Fruit fly (Drosophila melanogaster) whole organism, embryonic: ENCODE results near the gene Sdhaf3.

Experiments
- Antp ChIP-seq: fragments of 200-800 bp; sonication (Bioruptor generic); optimal IDR thresholded peaks from 3 replicates; lab custom pipeline; 2016; ENCODE audit warnings: missing biosample characterization, missing genetic modification characterization
- Asciz ChIP-seq: fragments of 200-800 bp; sonication (Bioruptor generic); optimal IDR thresholded peaks from 2 replicates; lab custom pipeline; 2017; ENCODE audit warnings: missing biosample characterization, mild to moderate bottlenecking, missing genetic modification characterization, missing genetic modification reagents
- Blimp-1 ChIP-seq: fragments of 200-800 bp; sonication (Bioruptor generic); optimal IDR thresholded peaks from 3 replicates; lab custom pipeline; 2018; ENCODE audit warnings: missing biosample characterization, missing genetic modification characterization, mild to moderate bottlenecking, moderate library complexity, missing genetic modification reagents
- CG10267 ChIP-seq: fragments of 200-800 bp; sonication (Bioruptor generic); optimal IDR thresholded peaks from 2 replicates; lab custom pipeline; 2018; ENCODE audit warnings: missing biosample characterization, mild to moderate bottlenecking, missing genetic modification characterization, moderate library complexity
- CG12236 ChIP-seq: fragments of 200-800 bp; sonication (Bioruptor generic); optimal IDR thresholded peaks from 2 replicates; lab custom pipeline; 2016; ENCODE audit warnings: missing biosample characterization, missing genetic modification characterization
- CG13296 ChIP-seq: fragments of 200-800 bp; sonication (Bioruptor generic); optimal IDR thresholded peaks from 3 replicates; lab custom pipeline; 2018; ENCODE audit warnings: missing biosample characterization, mild to moderate bottlenecking, missing genetic modification characterization
- CG16815 ChIP-seq: fragments of 200-800 bp; sonication (Bioruptor generic); optimal IDR thresholded peaks from 3 replicates; lab custom pipeline; 2017; ENCODE audit warnings: missing biosample characterization, mild to moderate bottlenecking, missing genetic modification characterization
- CG18764 ChIP-seq: fragments of 200-800 bp; sonication (Bioruptor generic); optimal IDR thresholded peaks from 3 replicates; lab custom pipeline; 2016; ENCODE audit warnings: missing biosample characterization, missing genetic modification characterization
- CG2116 ChIP-seq: fragments of 200-800 bp; sonication (Bioruptor generic); optimal IDR thresholded peaks from 3 replicates; lab custom pipeline; 2018; ENCODE audit warnings: missing biosample characterization, mild to moderate bottlenecking, missing genetic modification characterization
- CG2202 ChIP-seq: fragments of 200-800 bp; sonication (Bioruptor generic); optimal IDR thresholded peaks from 2 replicates; lab custom pipeline; 2018; ENCODE audit warnings: missing biosample characterization, mild to moderate bottlenecking, missing genetic modification characterization
- CG2678 ChIP-seq: fragments of 200-800 bp; sonication (Bioruptor generic); optimal IDR thresholded peaks from 3 replicates; lab custom pipeline; 2019; ENCODE audit warnings: missing biosample characterization, mild to moderate bottlenecking, missing genetic modification characterization, moderate library complexity
- CG31441 ChIP-seq: fragments of 200-800 bp; sonication (Bioruptor generic); IDR thresholded peaks from 2 replicates; pipeline ENCODE4 v1.3.6; 2022; ENCODE audit warnings: missing biosample characterization, missing genetic modification characterization
- CG3163 ChIP-seq: fragments of 200-800 bp; sonication (Bioruptor generic); optimal IDR thresholded peaks from 3 replicates; lab custom pipeline; 2016; ENCODE audit warnings: missing biosample characterization, missing genetic modification characterization
- CG34224 ChIP-seq: fragments of 200-800 bp; sonication (Bioruptor generic); IDR thresholded peaks from 3 replicates; pipeline ENCODE4 v1.3.6; 2022; ENCODE audit warnings: missing biosample characterization, missing genetic modification characterization; ENCODE audit not compliant: partially characterized antibody
- CG4617 ChIP-seq: fragments of 200-800 bp; sonication (Bioruptor generic); optimal IDR thresholded peaks from 3 replicates; lab custom pipeline; 2016; ENCODE audit warnings: missing biosample characterization, missing genetic modification characterization, borderline replicate concordance
- CG6791 ChIP-seq: fragments of 200-800 bp; sonication (Bioruptor generic); IDR thresholded peaks from 3 replicates; pipeline ENCODE4 v1.3.6; 2022; ENCODE audit warnings: missing biosample characterization, missing genetic modification characterization; ENCODE audit not compliant: partially characterized antibody
- CG7786 ChIP-seq: fragments of 200-800 bp; sonication (Bioruptor generic); optimal IDR thresholded peaks from 2 replicates; lab custom pipeline; 2016; ENCODE audit warnings: missing biosample characterization, missing genetic modification characterization
- Dbx ChIP-seq: fragments of 200-800 bp; sonication (Bioruptor generic); IDR thresholded peaks from 3 replicates; pipeline ENCODE4 v1.3.6; 2022; ENCODE audit warnings: missing biosample characterization, missing genetic modification characterization
- Dll ChIP-seq: fragments of 200-800 bp; sonication (Bioruptor generic); IDR thresholded peaks from 4 replicates; pipeline ENCODE4 v1.3.6; 2022; ENCODE audit warnings: missing biosample characterization, missing genetic modification characterization; ENCODE audit not compliant: partially characterized antibody
- Doc3 ChIP-seq: fragments of 200-800 bp; sonication (Bioruptor generic); IDR thresholded peaks from 3 replicates; pipeline ENCODE4 v1.3.6; 2022; ENCODE audit warnings: missing biosample characterization, missing genetic modification characterization; ENCODE audit not compliant: partially characterized antibody
- Dp ChIP-seq: fragments of 200-800 bp; sonication (Bioruptor generic); optimal IDR thresholded peaks from 2 replicates; lab custom pipeline; 2018; ENCODE audit warnings: missing biosample characterization, mild to moderate bottlenecking, missing genetic modification characterization, moderate library complexity
- Dref ChIP-seq: fragments of 200-800 bp; sonication (Bioruptor generic); IDR thresholded peaks from 2 replicates; pipeline ENCODE4 v1.3.6; 2022; ENCODE audit warnings: missing biosample characterization, missing genetic modification characterization
- ERR ChIP-seq: fragments of 200-800 bp; sonication (Bioruptor generic); optimal IDR thresholded peaks from 2 replicates; lab custom pipeline; 2016; ENCODE audit warnings: missing biosample characterization, missing genetic modification characterization
- Jarid2 ChIP-seq: fragments of 200-800 bp; sonication (Bioruptor generic); optimal IDR thresholded peaks from 3 replicates; lab custom pipeline; 2017; ENCODE audit warnings: mild to moderate bottlenecking, missing biosample characterization, missing genetic modification reagents, missing genetic modification characterization
- MBD-R2 ChIP-seq: fragments of 200-800 bp; sonication (Bioruptor generic); IDR thresholded peaks from 2 replicates; pipeline ENCODE4 v1.3.6; 2022; ENCODE audit warnings: missing biosample characterization, missing genetic modification characterization
- MESR4 ChIP-seq: fragments of 200-800 bp; sonication (Bioruptor generic); optimal IDR thresholded peaks from 2 replicates; lab custom pipeline; 2018; ENCODE audit warnings: missing biosample characterization, mild to moderate bottlenecking, missing genetic modification characterization, moderate library complexity
- Meics ChIP-seq: fragments of 200-800 bp; sonication (Bioruptor generic); optimal IDR thresholded peaks from 2 replicates; lab custom pipeline; 2017; ENCODE audit warnings: missing biosample characterization, mild to moderate bottlenecking, missing genetic modification characterization
- NC2β ChIP-seq: fragments of 200-800 bp; sonication (Bioruptor generic); optimal IDR thresholded peaks from 2 replicates; lab custom pipeline; 2016; ENCODE audit warnings: missing biosample characterization, missing genetic modification characterization
- Sry-δ ChIP-seq: fragments of 200-800 bp; sonication (Bioruptor generic); optimal IDR thresholded peaks from 2 replicates; lab custom pipeline; 2016; ENCODE audit warnings: missing biosample characterization, missing genetic modification characterization
- YL-1 ChIP-seq: fragments of 200-800 bp; sonication (Bioruptor generic); optimal IDR thresholded peaks from 3 replicates; lab custom pipeline; 2017; ENCODE audit warnings: missing biosample characterization, mild to moderate bottlenecking, missing genetic modification characterization
- aop ChIP-seq: fragments of 200-800 bp; sonication (Bioruptor generic); IDR thresholded peaks from 2 replicates; pipeline ENCODE4 v1.3.6; 2022; ENCODE audit warnings: missing biosample characterization, missing genetic modification characterization
- bbx ChIP-seq: fragments of 200-800 bp; sonication (Bioruptor generic); IDR thresholded peaks from 2 replicates; pipeline ENCODE4 v1.3.6; 2022; ENCODE audit warnings: missing biosample characterization, missing genetic modification characterization; ENCODE audit not compliant: partially characterized antibody
- bigmax ChIP-seq: fragments of 200-800 bp; sonication (Bioruptor generic); optimal IDR thresholded peaks from 2 replicates; lab custom pipeline; 2018; ENCODE audit warnings: missing biosample characterization, mild to moderate bottlenecking, missing genetic modification characterization
- cad ChIP-seq: fragments of >200 bp; optimal IDR thresholded peaks from 2 replicates; lab custom pipeline; 2017; ENCODE audit warnings: missing biosample characterization, missing genetic modification characterization
- crp ChIP-seq, 2 experiments: fragments of 200-800 bp; sonication (Bioruptor generic); optimal IDR thresholded peaks; 2 replicates in 1 of 2; 3 replicates in 1 of 2; lab custom pipeline; 2017; ENCODE audit warnings: missing biosample characterization in 2 of 2, missing genetic modification characterization in 2 of 2, mild to moderate bottlenecking in 1 of 2, moderate library complexity in 1 of 2
- eyg ChIP-seq: fragments of 200-800 bp; sonication (Bioruptor generic); optimal IDR thresholded peaks from 3 replicates; lab custom pipeline; 2016; ENCODE audit warnings: missing biosample characterization, missing genetic modification characterization
- fd102C ChIP-seq: fragments of 200-800 bp; sonication (Bioruptor generic); optimal IDR thresholded peaks from 2 replicates; lab custom pipeline; 2018; ENCODE audit warnings: missing biosample characterization, mild to moderate bottlenecking, missing genetic modification characterization, moderate library complexity
- gcm2 ChIP-seq: fragments of 200-800 bp; sonication (Bioruptor generic); optimal IDR thresholded peaks from 2 replicates; lab custom pipeline; 2016; ENCODE audit warnings: missing biosample characterization, missing genetic modification characterization
- ham ChIP-seq: fragments of 200-800 bp; sonication (Bioruptor generic); IDR thresholded peaks from 2 replicates; pipeline ENCODE4 v1.3.6; 2022; ENCODE audit warnings: missing biosample characterization, missing genetic modification characterization
- jigr1 ChIP-seq: fragments of 200-800 bp; sonication (Bioruptor generic); IDR thresholded peaks from 3 replicates; pipeline ENCODE4 v1.3.6; 2022; ENCODE audit warnings: missing biosample characterization, missing genetic modification characterization
- kah ChIP-seq: fragments of 200-800 bp; sonication (Bioruptor generic); optimal IDR thresholded peaks from 2 replicates; lab custom pipeline; 2018; ENCODE audit warnings: missing biosample characterization, mild to moderate bottlenecking, missing genetic modification characterization
- kay ChIP-seq: fragments of 200-800 bp; sonication (Bioruptor generic); optimal IDR thresholded peaks from 2 replicates; lab custom pipeline; 2016; ENCODE audit warnings: missing biosample characterization, missing genetic modification characterization
- kni ChIP-seq: fragments of 200-800 bp; sonication (Bioruptor generic); optimal IDR thresholded peaks from 3 replicates; lab custom pipeline; 2017; ENCODE audit warnings: mild to moderate bottlenecking, missing biosample characterization, missing genetic modification reagents, missing genetic modification characterization
- org-1 ChIP-seq: fragments of 200-800 bp; sonication (Bioruptor generic); optimal IDR thresholded peaks from 2 replicates; lab custom pipeline; 2017; ENCODE audit warnings: missing biosample characterization, missing genetic modification characterization
- pb ChIP-seq: fragments of 200-800 bp; sonication (Bioruptor generic); optimal IDR thresholded peaks from 3 replicates; lab custom pipeline; 2016; ENCODE audit warnings: missing biosample characterization, missing genetic modification characterization
- pzg ChIP-seq: fragments of 200-800 bp; sonication (Bioruptor generic); optimal IDR thresholded peaks from 3 replicates; lab custom pipeline; 2018; ENCODE audit warnings: missing biosample characterization, mild to moderate bottlenecking, missing genetic modification characterization, moderate library complexity
- ranshi ChIP-seq: fragments of 200-800 bp; sonication (Bioruptor generic); IDR thresholded peaks from 2 replicates; pipeline ENCODE4 v1.3.6; 2022; ENCODE audit warnings: missing biosample characterization, missing genetic modification characterization
- sisA ChIP-seq: fragments of 200-800 bp; sonication (Bioruptor generic); IDR thresholded peaks from 2 replicates; pipeline ENCODE4 v1.3.6; 2022; ENCODE audit warnings: missing biosample characterization, missing genetic modification characterization
- stc ChIP-seq: fragments of 200-800 bp; sonication (Bioruptor generic); IDR thresholded peaks from 2 replicates; pipeline ENCODE4 v1.3.6; 2022; ENCODE audit warnings: missing biosample characterization, missing genetic modification characterization
- trem ChIP-seq: fragments of 200-800 bp; optimal IDR thresholded peaks from 3 replicates; lab custom pipeline; 2019; ENCODE audit warnings: missing biosample characterization, mild to moderate bottlenecking, missing genetic modification characterization, moderate library complexity
- tx ChIP-seq: fragments of 200-800 bp; sonication (Bioruptor generic); optimal IDR thresholded peaks from 2 replicates; lab custom pipeline; 2016; ENCODE audit warnings: missing biosample characterization, missing genetic modification characterization

Gene Sdhaf3

dm6 chr3R:16455875-16456274 is 26.4 kb downstream of the Sdhaf3 start, which contains the start of gene CG14883 (continued):
- TF ChIP-seq CG31441 (GFP tag; lab: Robert Waterston, UW): no peak
- no peak for TF ChIP-seq pb (GFP tag; lab: Kevin White, UChicago)
- TF ChIP-seq Meics (GFP tag; lab: Kevin White, UChicago): no peak
- TF ChIP-seq CG18764: no peak
- no peak for TF ChIP-seq gcm2 (GFP tag; lab: Kevin White, UChicago)
- peak; percentile 88 for TF ChIP-seq Dp (GFP tag; lab: Kevin White, UChicago)
- no peak for TF ChIP-seq eyg (GFP tag; lab: Kevin White, UChicago)
- TF ChIP-seq MBD-R2 (GFP tag; lab: Robert Waterston, UW): peak; percentile 54
- TF ChIP-seq NC2β (GFP tag; lab: Kevin White, UChicago): no peak
- no peak for TF ChIP-seq CG7786
- TF ChIP-seq CG2116: peak; percentile 70
- TF ChIP-seq CG10267 (tag; lab: Kevin White, UChicago): peak; percentile 14
- TF ChIP-seq bbx: peak; percentile 65; the same call in 1 of the 2 replicates
- 0 out of 3 replicates have a peak, but pooled peaks have one; percentile 39 for TF ChIP-seq Doc3 (GFP tag; lab: Robert Waterston, UW)
- no peak for TF ChIP-seq ranshi (GFP tag; lab: Robert Waterston, UW)
- TF ChIP-seq pzg (GFP tag; lab: Kevin White, UChicago): peak; percentile 43
- TF ChIP-seq Dref (GFP tag; lab: Robert Waterston, UW): peak; percentile 69
- TF ChIP-seq trem (tag; lab: Kevin White, UChicago): peak; percentile 58
- TF ChIP-seq bigmax (GFP tag; lab: Kevin White, UChicago): peak; percentile 79
- peak; percentile 72 for TF ChIP-seq CG6791 (GFP tag; lab: Robert Waterston, UW)
- TF ChIP-seq jigr1 (GFP tag; lab: Robert Waterston, UW): no peak
- peak; percentile 10 for TF ChIP-seq kah (GFP tag; lab: Kevin White, UChicago)
- TF ChIP-seq CG34224 (GFP tag; lab: Robert Waterston, UW): peak; percentile 72
- TF ChIP-seq CG2202 (tag; lab: Kevin White, UChicago): no peak
- TF ChIP-seq CG4617 (GFP tag; lab: Kevin White, UChicago): peak; percentile 27
- TF ChIP-seq fd102C (GFP tag; lab: Kevin White, UChicago): no peak
- TF ChIP-seq ERR (GFP tag; lab: Kevin White, UChicago): no peak
- no peak for TF ChIP-seq org-1
- no peak for TF ChIP-seq CG13296 (GFP tag; lab: Kevin White, UChicago)
- TF ChIP-seq Dbx (GFP tag; lab: Robert Waterston, UW): no peak
- TF ChIP-seq CG16815 (GFP tag; lab: Kevin White, UChicago): no peak
- no peak for TF ChIP-seq ham (GFP tag; lab: Robert Waterston, UW)
- no peak for TF ChIP-seq tx
- TF ChIP-seq kay: no peak
- TF ChIP-seq crp (GFP tag; optimal IDR thresholded peaks at IDR 0.05; lab: Kevin White, UChicago): peak in 1 of 2 experiments; percentile 89
- TF ChIP-seq MESR4: peak; percentile 81
- TF ChIP-seq CG2678: no peak
- TF ChIP-seq CG12236 (GFP tag; lab: Kevin White, UChicago): no peak
- TF ChIP-seq sisA (GFP tag; lab: Robert Waterston, UW): no peak
- TF ChIP-seq stc (GFP tag; lab: Robert Waterston, UW): no peak
- no peak for TF ChIP-seq kni (GFP tag; lab: Kevin White, UChicago)
- TF ChIP-seq cad: no peak
- peak; percentile 27 for TF ChIP-seq Sry-δ (GFP tag; lab: Kevin White, UChicago)
- no peak for TF ChIP-seq CG3163 (GFP tag; lab: Kevin White, UChicago)
- no peak for TF ChIP-seq Jarid2 (GFP tag; lab: Kevin White, UChicago)
- peak; percentile 26 for TF ChIP-seq YL-1 (GFP tag; lab: Kevin White, UChicago)
- TF ChIP-seq Asciz (GFP tag; lab: Kevin White, UChicago): no peak
- peak; percentile 98 for TF ChIP-seq Blimp-1 (GFP tag; lab: Kevin White, UChicago)
- TF ChIP-seq Antp (GFP tag; lab: Kevin White, UChicago): no peak
- TF ChIP-seq aop: no peak
- peak; percentile 58; the same call in 2 of the 4 replicates for TF ChIP-seq Dll (GFP tag; lab: Robert Waterston, UW)
